Worm (Caenorhabditis elegans) whole organism, late embryonic: ENCODE results near the gene pde-12.

Experiments used
- C08G9.2 ChIP-seq: sonication (generic microtip); optimal IDR thresholded peaks from 2 replicates; lab custom pipeline; 2016; ENCODE audit warnings: mild to moderate bottlenecking, missing genetic modification characterization, moderate library complexity, missing compliant biosample characterization
- C38D4.7 ChIP-seq: fragments of 200-800 bp; sonication (Bioruptor generic); optimal IDR thresholded peaks from 2 replicates; lab custom pipeline; 2018; ENCODE audit warnings: mild to moderate bottlenecking, missing genetic modification characterization, moderate library complexity, missing compliant biosample characterization
- K02D7.2 ChIP-seq: sonication (generic microtip); optimal IDR thresholded peaks from 2 replicates; lab custom pipeline; 2017; ENCODE audit warnings: mild to moderate bottlenecking, missing genetic modification characterization, missing compliant biosample characterization
- T23F11.4 ChIP-seq: fragments of 200-800 bp; sonication (Bioruptor generic); optimal IDR thresholded peaks from 2 replicates; lab custom pipeline; 2018; ENCODE audit warnings: mild to moderate bottlenecking, missing genetic modification characterization, missing compliant biosample characterization
- ahr-1 ChIP-seq: sonication (generic microtip); optimal IDR thresholded peaks from 2 replicates; lab custom pipeline; 2016; ENCODE audit warnings: missing genetic modification characterization, missing compliant biosample characterization
- ama-1 ChIP-seq: fragments of 150-350 bp; optimal IDR thresholded peaks from 2 replicates; lab custom pipeline; 2014
- ceh-14 ChIP-seq: sonication (generic microtip); optimal IDR thresholded peaks from 2 replicates; lab custom pipeline; 2016; ENCODE audit warnings: missing genotype, missing genetic modification characterization, missing compliant biosample characterization
- ceh-18 ChIP-seq: sonication (generic microtip); optimal IDR thresholded peaks from 2 replicates; lab custom pipeline; 2016; ENCODE audit warnings: missing genetic modification characterization, missing compliant biosample characterization
- ceh-19 ChIP-seq: fragments of 200-800 bp; sonication (Bioruptor generic); optimal IDR thresholded peaks from 2 replicates; lab custom pipeline; 2018; ENCODE audit warnings: mild to moderate bottlenecking, missing genetic modification characterization, missing compliant biosample characterization
- ceh-2 ChIP-seq: sonication (generic microtip); optimal IDR thresholded peaks from 2 replicates; lab custom pipeline; 2016; ENCODE audit warnings: missing genotype, missing genetic modification characterization, missing compliant biosample characterization
- ceh-24 ChIP-seq: sonication (generic microtip); optimal IDR thresholded peaks from 2 replicates; lab custom pipeline; 2016; ENCODE audit warnings: mild to moderate bottlenecking, missing genetic modification characterization, missing compliant biosample characterization
- ceh-30 ChIP-seq: fragments of 150-350 bp; optimal IDR thresholded peaks from 2 replicates; lab custom pipeline; 2014; ENCODE audit warnings: missing biosample characterization, missing genetic modification characterization
- ceh-31 ChIP-seq: sonication (generic microtip); optimal IDR thresholded peaks from 2 replicates; lab custom pipeline; 2016; ENCODE audit warnings: missing genetic modification characterization, missing compliant biosample characterization
- ceh-34 ChIP-seq: sonication (generic microtip); optimal IDR thresholded peaks from 2 replicates; lab custom pipeline; 2016; ENCODE audit warnings: mild to moderate bottlenecking, missing genetic modification characterization, missing compliant biosample characterization
- ceh-48 ChIP-seq: sonication (generic microtip); optimal IDR thresholded peaks from 2 replicates; lab custom pipeline; 2016; ENCODE audit warnings: missing genetic modification characterization, inconsistent platforms, missing compliant biosample characterization
- ceh-6 ChIP-seq: fragments of 200-800 bp; sonication (Bioruptor generic); optimal IDR thresholded peaks from 2 replicates; lab custom pipeline; 2018; ENCODE audit warnings: mild to moderate bottlenecking, missing genetic modification characterization, missing compliant biosample characterization
- ceh-9 ChIP-seq: sonication (generic microtip); optimal IDR thresholded peaks from 2 replicates; lab custom pipeline; 2016; ENCODE audit warnings: mild to moderate bottlenecking, missing genetic modification characterization, inconsistent platforms, missing compliant biosample characterization
- dmd-4 ChIP-seq: sonication (generic microtip); optimal IDR thresholded peaks from 2 replicates; lab custom pipeline; 2016; ENCODE audit warnings: borderline replicate concordance, missing genetic modification characterization, missing compliant biosample characterization
- dve-1 ChIP-seq: sonication (generic microtip); optimal IDR thresholded peaks from 2 replicates; lab custom pipeline; 2017; ENCODE audit warnings: antibody characterized with exemption, mild to moderate bottlenecking, missing genetic modification characterization, missing compliant biosample characterization
- elt-2 ChIP-seq: sonication (generic microtip); optimal IDR thresholded peaks from 2 replicates; lab custom pipeline; 2016; ENCODE audit warnings: missing genetic modification reagents, missing genetic modification characterization, missing compliant biosample characterization
- elt-4 ChIP-seq: sonication (generic microtip); optimal IDR thresholded peaks from 2 replicates; lab custom pipeline; 2016; ENCODE audit warnings: missing genetic modification characterization, missing compliant biosample characterization
- fax-1 ChIP-seq: sonication (generic microtip); optimal IDR thresholded peaks from 2 replicates; lab custom pipeline; 2016; ENCODE audit warnings: missing genotype, missing genetic modification characterization, missing compliant biosample characterization
- fkh-6 ChIP-seq: sonication (generic microtip); optimal IDR thresholded peaks from 2 replicates; lab custom pipeline; 2016; ENCODE audit warnings: missing genetic modification characterization, missing compliant biosample characterization
- gmeb-2 ChIP-seq: sonication (generic microtip); optimal IDR thresholded peaks from 2 replicates; lab custom pipeline; 2016; ENCODE audit warnings: missing genetic modification characterization, inconsistent platforms, missing compliant biosample characterization
- hlh-15 ChIP-seq: sonication (generic microtip); optimal IDR thresholded peaks from 2 replicates; lab custom pipeline; 2016; ENCODE audit warnings: missing genetic modification characterization, missing compliant biosample characterization
- hlh-30 ChIP-seq: sonication (generic microtip); optimal IDR thresholded peaks from 2 replicates; lab custom pipeline; 2017; ENCODE audit warnings: antibody characterized with exemption, missing genetic modification characterization, missing compliant biosample characterization; ENCODE audit not compliant: insufficient read depth
- hlh-6 ChIP-seq: sonication (generic microtip); optimal IDR thresholded peaks from 2 replicates; lab custom pipeline; 2016; ENCODE audit warnings: missing genotype, missing genetic modification characterization, missing compliant biosample characterization
- lim-6 ChIP-seq: sonication (generic microtip); optimal IDR thresholded peaks from 2 replicates; lab custom pipeline; 2016; ENCODE audit warnings: missing genetic modification characterization, missing compliant biosample characterization
- lin-11 ChIP-seq: fragments of 200-800 bp; sonication (Bioruptor generic); optimal IDR thresholded peaks from 2 replicates; lab custom pipeline; 2018; ENCODE audit warnings: mild to moderate bottlenecking, missing genetic modification characterization, missing compliant biosample characterization
- madf-2 ChIP-seq: sonication (generic microtip); optimal IDR thresholded peaks from 2 replicates; lab custom pipeline; 2017; ENCODE audit warnings: missing genetic modification characterization, missing compliant biosample characterization
- mec-3 ChIP-seq: sonication (generic microtip); optimal IDR thresholded peaks from 2 replicates; lab custom pipeline; 2016; ENCODE audit warnings: borderline replicate concordance, missing genetic modification characterization, missing compliant biosample characterization
- nfya-1 ChIP-seq: sonication (generic microtip); optimal IDR thresholded peaks from 2 replicates; lab custom pipeline; 2017; ENCODE audit warnings: missing genetic modification characterization, mild to moderate bottlenecking, missing compliant biosample characterization, antibody characterized with exemption, moderate library complexity
- nhr-232 ChIP-seq: sonication (generic microtip); optimal IDR thresholded peaks from 2 replicates; lab custom pipeline; 2016; ENCODE audit warnings: missing genetic modification characterization, missing compliant biosample characterization
- npax-4 ChIP-seq: sonication (generic microtip); optimal IDR thresholded peaks from 2 replicates; lab custom pipeline; 2016; ENCODE audit warnings: missing genetic modification characterization, missing compliant biosample characterization
- pax-1 ChIP-seq: fragments of 150-350 bp; optimal IDR thresholded peaks from 2 replicates; lab custom pipeline; 2014; ENCODE audit warnings: missing biosample characterization, missing genetic modification characterization
- pha-2 ChIP-seq: sonication (generic microtip); optimal IDR thresholded peaks from 2 replicates; lab custom pipeline; 2017; ENCODE audit warnings: mild to moderate bottlenecking, missing genetic modification characterization, missing compliant biosample characterization
- pha-4 ChIP-seq: fragments of 150-350 bp; optimal IDR thresholded peaks from 2 replicates; lab custom pipeline; 2018; ENCODE audit warnings: missing biosample characterization, missing genetic modification reagents, missing genetic modification characterization
- pqm-1 ChIP-seq: sonication (generic microtip); optimal IDR thresholded peaks from 2 replicates; lab custom pipeline; 2016; ENCODE audit warnings: missing genetic modification characterization, missing compliant biosample characterization
- pros-1 ChIP-seq: fragments of 150-350 bp; optimal IDR thresholded peaks from 2 replicates; lab custom pipeline; 2014; ENCODE audit warnings: missing biosample characterization, missing genetic modification reagents, missing genetic modification characterization
- ref-2 ChIP-seq: sonication (generic microtip); optimal IDR thresholded peaks from 2 replicates; lab custom pipeline; 2016; ENCODE audit warnings: missing genetic modification characterization, missing compliant biosample characterization
- tbx-2 ChIP-seq: sonication (generic microtip); optimal IDR thresholded peaks from 2 replicates; lab custom pipeline; 2016; ENCODE audit warnings: missing genetic modification characterization, missing compliant biosample characterization
- tbx-7 ChIP-seq: sonication (generic microtip); optimal IDR thresholded peaks from 2 replicates; lab custom pipeline; 2016; ENCODE audit warnings: missing genotype, missing genetic modification characterization, missing compliant biosample characterization
- ttx-3 ChIP-seq: sonication (generic microtip); optimal IDR thresholded peaks from 2 replicates; lab custom pipeline; 2016; ENCODE audit warnings: missing genetic modification reagents, missing genetic modification characterization, missing compliant biosample characterization
- unc-42 ChIP-seq: sonication (generic microtip); optimal IDR thresholded peaks from 2 replicates; lab custom pipeline; 2016; ENCODE audit warnings: missing genotype, missing genetic modification characterization, missing compliant biosample characterization
- unc-55 ChIP-seq: sonication (generic microtip); optimal IDR thresholded peaks from 2 replicates; lab custom pipeline; 2017; ENCODE audit warnings: missing biosample characterization, missing genetic modification reagents, missing genetic modification characterization
- unc-86 ChIP-seq: sonication (generic microtip); optimal IDR thresholded peaks from 2 replicates; lab custom pipeline; 2016; ENCODE audit warnings: missing genetic modification characterization, missing compliant biosample characterization
- zip-5 ChIP-seq: sonication (generic microtip); optimal IDR thresholded peaks from 2 replicates; lab custom pipeline; 2016; ENCODE audit warnings: missing genetic modification characterization, missing compliant biosample characterization
- ztf-16 ChIP-seq: sonication (generic microtip); optimal IDR thresholded peaks from 2 replicates; lab custom pipeline; 2017; ENCODE audit warnings: missing genetic modification characterization, missing compliant biosample characterization

The pde-12 gene

ce11 chrIII:10856830-10857229, 12.0 kb upstream of the pde-12 start (continued):
- peak; percentile 95 for TF ChIP-seq dmd-4 (tag; lab: Kevin White, UChicago)
- TF ChIP-seq hlh-30 (tag; lab: Kevin White, UChicago), result no peak

- TF ChIP-seq nfya-1 (tag; lab: Kevin White, UChicago) (peak; percentile 37), pha-2 (tag; lab: Kevin White, UChicago) (no peak), ceh-19 (GFP tag; lab: Kevin White, UChicago) (peak; percentile 37), ceh-14 (tag; lab: Kevin White, UChicago) (peak; percentile 5), mec-3 (tag; lab: Kevin White, UChicago) (peak; percentile 12), elt-2 (tag; lab: Kevin White, UChicago) (no peak), ceh-34 (tag; lab: Kevin White, UChicago) (peak; percentile 28), unc-42 (tag; lab: Kevin White, UChicago) (peak; percentile 43), ceh-18 (tag; lab: Kevin White, UChicago) (peak; percentile 38), tbx-2 (peak; percentile 29), pros-1 (tag; lab: Kevin White, UChicago) (no peak), hlh-15 (no peak), C08G9.2 (tag; lab: Kevin White, UChicago) (peak; percentile 2), zip-5 (tag; lab: Kevin White, UChicago) (no peak), ceh-48 (no peak), ref-2 (tag; lab: Kevin White, UChicago) (peak; percentile 11), ztf-16 (tag; lab: Kevin White, UChicago) (no peak), ceh-31 (peak; percentile 61), unc-55 (GFP tag; lab: Kevin White, UChicago) (peak; percentile 6)
Measured at ce11 chrIII:10855398-10855880, 10.6 kb upstream of the pde-12 start, which contains the start of gene Y39A1C.1. Y39A1C.1 (plus strand) TSS chrIII:10855448.

- TF ChIP-seq ceh-14 (tag; lab: Kevin White, UChicago) (peak; percentile 66), C38D4.7 (peak; percentile 62), npax-4 (tag; lab: Kevin White, UChicago) (peak; percentile 66), unc-86 (peak; percentile 88), hlh-6 (tag; lab: Kevin White, UChicago) (peak; percentile 80), ztf-16 (tag; lab: Kevin White, UChicago) (peak; percentile 91), lin-11 (peak; percentile 60), elt-4 (tag; lab: Kevin White, UChicago) (no peak), madf-2 (tag; lab: Kevin White, UChicago) (peak; percentile 62), ceh-6 (GFP tag; lab: Kevin White, UChicago) (peak; percentile 71), T23F11.4 (GFP tag; lab: Kevin White, UChicago) (peak; percentile 58), pqm-1 (peak; percentile 30), lim-6 (tag; lab: Kevin White, UChicago) (peak; percentile 50), gmeb-2 (peak; percentile 50), ceh-9 (tag; lab: Kevin White, UChicago) (no peak), ref-2 (tag; lab: Kevin White, UChicago) (peak; percentile 80), C08G9.2 (tag; lab: Kevin White, UChicago) (peak; percentile 73), nhr-232 (tag; lab: Kevin White, UChicago) (peak; percentile 50), fax-1 (tag; lab: Kevin White, UChicago) (peak; percentile 69), ama-1 (lab: Kevin White, UChicago) (no peak), ahr-1 (tag; lab: Kevin White, UChicago) (peak; percentile 42), pax-1 (tag; lab: Kevin White, UChicago) (no peak), dve-1 (peak; percentile 74), ceh-2 (tag; lab: Kevin White, UChicago) (peak; percentile 70), unc-42 (tag; lab: Kevin White, UChicago) (peak; percentile 97), ceh-24 (tag; lab: Kevin White, UChicago) (peak; percentile 46), zip-5 (tag; lab: Kevin White, UChicago) (peak; percentile 28), fkh-6 (tag; lab: Kevin White, UChicago) (peak; percentile 53), ttx-3 (tag; lab: Kevin White, UChicago) (peak; percentile 80), pha-4 (no peak), K02D7.2 (peak; percentile 39), tbx-7 (tag; lab: Kevin White, UChicago) (no peak), ceh-34 (tag; lab: Kevin White, UChicago) (peak; percentile 76), ceh-30 (tag; lab: Kevin White, UChicago) (peak; percentile 61), elt-2 (tag; lab: Kevin White, UChicago) (peak; percentile 86), pros-1 (tag; lab: Kevin White, UChicago) (no peak), mec-3 (tag; lab: Kevin White, UChicago) (no peak)
Measured at ce11 chrIII:10848858-10849257, 4.0 kb upstream of the pde-12 start, which contains the start of the genes fbxb-85 and hex-3. fbxb-85 (minus strand) TSS chrIII:10848963. hex-3 (plus strand) TSS chrIII:10849222.
